Fruit fly (Drosophila melanogaster): Measurements from ENCODE around the gene JMJD6.

Gene JMJD6

DNA sequence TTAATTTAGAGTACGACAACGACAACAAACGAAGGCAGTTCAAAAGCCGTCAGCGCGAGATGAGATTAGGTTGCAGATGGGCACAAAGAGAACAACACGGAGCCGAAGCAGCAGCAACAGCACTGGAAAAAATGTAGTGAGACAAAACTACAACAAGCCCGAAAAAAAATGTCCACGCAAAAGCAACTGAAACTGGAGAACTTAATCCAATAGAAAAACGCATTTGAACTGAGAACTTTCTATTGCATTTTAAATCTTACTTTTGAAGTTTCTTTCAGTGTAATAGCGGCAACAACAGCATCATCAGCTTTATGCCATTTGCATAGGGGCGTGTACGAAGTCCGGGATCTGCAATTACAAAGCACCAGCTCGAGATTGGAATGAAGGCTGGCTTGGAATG, 22.7 kb downstream of the JMJD6 start:
- TF ChIP-seq noc (tag; optimal IDR thresholded peaks at IDR 0.05) = no peak

DNA sequence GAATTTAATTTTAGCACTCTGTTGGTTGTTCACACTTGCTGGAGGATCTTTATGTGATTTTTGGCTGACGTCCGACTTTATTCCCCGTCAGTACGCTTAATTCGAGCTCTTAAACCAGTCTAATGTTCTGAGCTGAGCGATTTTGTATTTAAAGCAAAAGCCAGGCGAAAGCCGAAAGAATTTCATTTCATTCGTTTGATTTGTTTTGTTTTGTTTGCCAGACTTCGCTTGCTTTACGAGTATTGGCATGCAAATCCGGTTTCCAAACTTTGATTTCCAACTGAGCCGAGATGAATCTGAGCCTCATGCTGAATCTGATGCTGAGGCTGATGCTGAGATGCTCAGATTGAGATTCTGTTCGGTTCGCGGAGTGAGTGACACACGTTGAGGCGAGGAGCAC, 28.1 kb downstream of the JMJD6 start, which contains the start of gene CG5391:
CG5391 (minus strand) TSS at position 101 of the 400 bp plus-strand sequence.
- no peak for TF ChIP-seq noc (tag; optimal IDR thresholded peaks at IDR 0.05)

DNA sequence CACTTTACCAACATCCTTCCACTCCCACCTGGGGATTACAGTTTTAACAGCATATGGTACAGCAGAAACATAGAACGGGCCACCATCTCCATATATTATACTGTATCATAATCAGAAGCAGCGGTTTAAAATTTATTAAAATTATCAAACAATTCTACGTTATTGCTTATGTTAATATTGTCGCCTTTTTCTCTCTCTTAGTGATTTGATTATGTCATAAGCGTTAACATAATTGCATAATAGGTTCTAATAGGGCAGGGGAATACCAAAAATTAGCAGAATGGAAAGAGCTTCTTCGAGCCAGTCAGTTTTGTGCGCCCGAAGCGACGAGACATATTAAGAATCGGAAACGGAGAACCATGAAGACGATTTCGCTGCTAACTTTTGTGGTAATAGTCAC, 30.5 kb downstream of the JMJD6 start, which contains the start of gene CG13862:
CG13862 (plus strand) TSS at position 301 of the 400 bp plus-strand sequence.
- TF ChIP-seq noc (tag; optimal IDR thresholded peaks at IDR 0.05) = no peak

DNA sequence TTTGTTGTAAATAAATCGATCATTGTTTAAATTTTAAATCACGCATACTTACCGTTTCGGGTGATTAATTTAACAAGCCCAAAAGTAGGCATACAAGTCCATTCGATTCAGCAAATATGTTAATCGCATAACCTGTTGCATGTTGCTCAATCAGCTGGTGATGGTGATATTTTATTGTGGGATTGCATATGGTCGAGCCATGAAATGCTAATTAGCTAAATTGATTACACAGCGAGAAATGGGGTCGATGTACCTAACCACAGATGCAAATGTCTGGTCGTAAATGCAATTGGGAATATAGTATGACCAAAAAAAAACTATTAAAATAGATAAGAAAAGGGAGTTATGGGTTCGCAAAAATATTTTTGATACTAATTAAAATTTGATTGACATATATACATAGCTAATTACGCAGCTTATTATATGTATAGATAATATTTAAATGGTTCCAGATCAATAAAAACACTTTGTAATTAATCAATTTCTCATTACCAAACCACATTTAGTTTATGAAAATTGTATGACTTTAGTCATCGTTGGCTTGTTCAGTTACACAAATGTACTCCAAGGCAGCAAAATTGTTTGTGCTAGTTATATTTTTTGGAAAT, 31.6 kb downstream of the JMJD6 start, which contains the start of gene CG33721:
CG33721 (plus strand) TSS at position 558 of the 608 bp plus-strand sequence.
- TF ChIP-seq noc (tag; optimal IDR thresholded peaks at IDR 0.05) = no peak

DNA sequence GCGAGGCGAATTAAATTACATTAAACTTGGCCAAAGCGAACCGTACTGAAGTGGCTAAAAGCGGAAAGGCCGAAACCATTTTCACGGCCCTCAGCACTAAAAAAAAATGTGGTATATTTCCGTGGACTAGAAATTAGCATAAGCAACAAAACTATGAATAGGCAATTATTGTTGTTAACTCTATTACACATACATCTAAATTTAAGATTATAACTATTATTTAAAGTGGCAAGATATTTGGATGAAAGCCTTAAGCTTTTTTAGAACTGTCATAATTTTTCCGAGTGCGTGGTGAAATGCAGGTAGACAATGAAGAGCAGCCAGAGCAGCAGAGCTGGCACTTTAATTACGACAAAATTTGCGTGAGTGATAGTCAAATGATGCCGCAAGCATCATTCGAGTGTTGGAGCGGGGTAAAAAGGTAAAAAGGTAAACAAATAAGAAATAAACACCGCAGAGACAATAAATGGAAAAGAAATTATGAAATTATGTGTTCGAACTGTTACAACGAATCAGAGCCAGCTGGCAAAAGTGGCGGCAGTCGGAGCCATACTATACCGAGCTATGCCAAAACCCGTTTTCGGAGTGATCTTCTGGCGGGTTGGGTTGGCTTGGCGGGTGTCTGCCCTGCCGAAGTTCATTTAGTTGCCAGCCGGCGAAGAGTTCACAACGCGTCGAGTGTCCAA, 33.4 kb downstream of the JMJD6 start, which contains the start of gene CG7080:
CG7080 (plus strand) TSS at position 636 of the 686 bp plus-strand sequence.
- TF ChIP-seq noc (tag; optimal IDR thresholded peaks at IDR 0.05) = no peak

DNA sequence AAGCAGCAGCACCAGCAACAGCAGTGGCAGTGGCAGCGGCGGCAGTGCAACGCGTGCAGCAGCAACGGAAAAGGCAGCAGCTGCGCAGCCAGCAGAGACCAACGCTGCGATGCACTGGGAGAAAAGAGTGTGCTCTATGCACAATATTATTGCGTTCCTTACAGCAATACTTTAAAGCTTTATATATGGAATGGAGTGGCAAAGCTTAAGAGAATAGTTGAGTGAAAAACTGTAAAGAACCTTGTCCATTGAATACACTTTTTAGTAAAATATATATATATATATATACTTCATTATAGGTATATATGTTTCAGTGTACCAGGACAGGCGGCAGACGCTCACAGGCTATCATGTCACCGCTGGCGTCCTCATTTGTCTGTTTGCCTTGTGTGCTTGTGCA, 37.4 kb downstream of the JMJD6 start:
- no peak for TF ChIP-seq noc (tag; optimal IDR thresholded peaks at IDR 0.05)

DNA sequence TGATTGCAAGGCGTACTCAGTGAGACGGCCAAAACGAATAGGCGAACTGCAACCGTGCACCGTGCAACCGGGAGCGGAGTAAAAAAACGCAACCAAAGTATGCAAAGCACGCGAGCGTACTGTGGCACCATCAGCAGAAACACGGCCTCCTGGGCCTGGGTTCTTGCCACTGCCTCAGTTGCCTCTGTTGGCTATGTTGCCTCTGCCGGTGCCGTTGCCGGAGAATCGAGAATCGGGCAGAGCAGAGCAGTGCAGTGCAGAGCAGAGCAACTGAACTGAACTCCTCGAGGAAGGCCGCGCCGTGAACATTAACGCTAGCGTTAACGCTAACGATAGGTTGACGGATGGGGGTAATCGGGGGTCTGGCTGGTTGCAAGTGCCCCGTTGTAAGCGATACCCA, 38.2 kb downstream of the JMJD6 start, which contains the start of gene CG34377:
CG34377 (minus strand) TSS at position 101 of the 400 bp plus-strand sequence.
- TF ChIP-seq noc (tag; optimal IDR thresholded peaks at IDR 0.05) = no peak
